Worm (Caenorhabditis elegans) whole organism, L2 larva: ENCODE results near the gene tag-51.

Experiments
- C34F6.9 ChIP-seq: fragments of 150-350 bp; optimal IDR thresholded peaks from 2 replicates; lab custom pipeline; 2014; ENCODE audit warnings: missing biosample characterization, missing genetic modification characterization
- ZK546.5 ChIP-seq: sonication (generic microtip); optimal IDR thresholded peaks from 2 replicates; lab custom pipeline; 2017; ENCODE audit warnings: missing biosample characterization, missing genetic modification characterization
- alr-1 ChIP-seq: fragments of 150-350 bp; optimal IDR thresholded peaks from 2 replicates; lab custom pipeline; 2014; ENCODE audit warnings: missing biosample characterization, missing genetic modification characterization
- aly-2 ChIP-seq: fragments of 150-350 bp; optimal IDR thresholded peaks from 2 replicates; lab custom pipeline; 2014; ENCODE audit warnings: missing biosample characterization, missing genetic modification characterization
- ama-1 ChIP-seq: fragments of 150-350 bp; optimal IDR thresholded peaks from 2 replicates; lab custom pipeline; 2018; ENCODE audit warnings: inconsistent platforms
- blmp-1 ChIP-seq: sonication (generic microtip); optimal IDR thresholded peaks from 2 replicates; lab custom pipeline; 2017; ENCODE audit warnings: missing genetic modification characterization, mild to moderate bottlenecking, missing compliant biosample characterization, antibody characterized with exemption, moderate library complexity; ENCODE audit not compliant: insufficient read depth
- ceh-82 ChIP-seq: fragments of 150-350 bp; optimal IDR thresholded peaks from 2 replicates; lab custom pipeline; 2014; ENCODE audit warnings: missing biosample characterization, missing genetic modification characterization
- dmd-4 ChIP-seq: sonication (generic microtip); optimal IDR thresholded peaks from 2 replicates; lab custom pipeline; 2017; ENCODE audit warnings: missing biosample characterization, missing genetic modification characterization
- egl-27 ChIP-seq: sonication (generic microtip); optimal IDR thresholded peaks from 3 replicates; lab custom pipeline; 2017; ENCODE audit warnings: missing biosample characterization, missing genetic modification reagents, missing genetic modification characterization
- elt-3 ChIP-seq: sonication (generic microtip); optimal IDR thresholded peaks from 2 replicates; lab custom pipeline; 2017; ENCODE audit warnings: missing biosample characterization, missing genetic modification characterization
- fos-1 ChIP-seq: fragments of 150-350 bp; optimal IDR thresholded peaks from 2 replicates; lab custom pipeline; 2014; ENCODE audit warnings: missing biosample characterization, missing genetic modification characterization
- lin-39 ChIP-seq: fragments of 150-350 bp; optimal IDR thresholded peaks from 2 replicates; lab custom pipeline; 2014; ENCODE audit warnings: missing biosample characterization, missing genetic modification reagents, missing genetic modification characterization
- lsy-2 ChIP-seq, 2 experiments: fragments of 150-350 bp in 1 of 2; sonication (generic microtip) in 1 of 2; optimal IDR thresholded peaks; 2 replicates each; lab custom pipeline; 2014 to 2017; ENCODE audit warnings: missing biosample characterization in 2 of 2, missing genetic modification characterization in 2 of 2
- mab-5 ChIP-seq: fragments of 150-350 bp; optimal IDR thresholded peaks from 2 replicates; lab custom pipeline; 2014; ENCODE audit warnings: missing biosample characterization, missing genetic modification characterization
- nhr-11 ChIP-seq: fragments of 150-350 bp; optimal IDR thresholded peaks from 2 replicates; lab custom pipeline; 2014; ENCODE audit warnings: missing biosample characterization, missing genetic modification characterization
- nhr-129 ChIP-seq: fragments of 150-350 bp; optimal IDR thresholded peaks from 2 replicates; lab custom pipeline; 2014; ENCODE audit warnings: missing biosample characterization, missing genetic modification characterization
- nhr-21 ChIP-seq: fragments of 150-350 bp; optimal IDR thresholded peaks from 2 replicates; lab custom pipeline; 2014; ENCODE audit warnings: missing biosample characterization, missing genetic modification characterization
- nhr-25 ChIP-seq: fragments of 150-350 bp; sonication (generic microtip); optimal IDR thresholded peaks from 3 replicates; lab custom pipeline; 2014; ENCODE audit warnings: missing biosample characterization, missing genetic modification characterization
- peb-1 ChIP-seq: fragments of 150-350 bp; optimal IDR thresholded peaks from 2 replicates; lab custom pipeline; 2014; ENCODE audit warnings: missing biosample characterization, missing genetic modification characterization
- sem-4 ChIP-seq: fragments of 150-350 bp; optimal IDR thresholded peaks from 2 replicates; lab custom pipeline; 2014; ENCODE audit warnings: missing biosample characterization, missing genetic modification reagents, missing genetic modification characterization
- skn-1 ChIP-seq: sonication (generic microtip); optimal IDR thresholded peaks from 2 replicates; lab custom pipeline; 2017; ENCODE audit warnings: missing biosample characterization, missing genetic modification characterization
- sma-3 ChIP-seq: sonication (generic microtip); optimal IDR thresholded peaks from 2 replicates; lab custom pipeline; 2016; ENCODE audit warnings: missing genetic modification reagents, missing genetic modification characterization, missing compliant biosample characterization
- sma-9 ChIP-seq, 2 experiments: fragments of 150-350 bp in 1 of 2; sonication (generic microtip) in 1 of 2; optimal IDR thresholded peaks; 2 replicates each; lab custom pipeline; 2014 to 2016; ENCODE audit warnings: missing genetic modification characterization in 2 of 2, mild to moderate bottlenecking in 1 of 2, missing biosample characterization in 1 of 2, missing compliant biosample characterization in 1 of 2, missing genetic modification reagents in 1 of 2, moderate library complexity in 1 of 2
- snpc-4 ChIP-seq: fragments of 150-350 bp; optimal IDR thresholded peaks from 2 replicates; lab custom pipeline; 2014; ENCODE audit warnings: missing biosample characterization, missing genetic modification characterization
- unc-55 ChIP-seq: fragments of 150-350 bp; sonication (generic microtip); optimal IDR thresholded peaks from 3 replicates; lab custom pipeline; 2014; ENCODE audit warnings: missing biosample characterization, missing genetic modification reagents, missing genetic modification characterization
- unc-62 ChIP-seq: fragments of 150-350 bp; optimal IDR thresholded peaks from 2 replicates; lab custom pipeline; 2014; ENCODE audit warnings: missing biosample characterization, missing genetic modification reagents, missing genetic modification characterization
- ztf-4 ChIP-seq: fragments of 150-350 bp; optimal IDR thresholded peaks from 2 replicates; lab custom pipeline; 2014; ENCODE audit warnings: missing biosample characterization, missing genetic modification characterization

The tag-51 gene

ce11 chrIII:853859-854359 is at the start of gene tag-51, which contains the start of gene rnp-5:
Gene tag-51, plus strand, starts transcription at chrIII:854221.
Gene rnp-5, minus strand, starts transcription at chrIII:853909.
- TF ChIP-seq elt-3 (tag; lab: Kevin White, UChicago): no peak
- peak; percentile 37 for TF ChIP-seq blmp-1 (tag; lab: Kevin White, UChicago)
- TF ChIP-seq lin-39 (tag; lab: Kevin White, UChicago): no peak
- TF ChIP-seq lsy-2 (tag; optimal IDR thresholded peaks at IDR 0.05; lab: Kevin White, UChicago): peak in 1 of 2 experiments; percentile 25
- TF ChIP-seq C34F6.9 (tag; lab: Kevin White, UChicago): peak; percentile 30
- TF ChIP-seq unc-55 (GFP tag; lab: Kevin White, UChicago): peak; percentile 41

- TF ChIP-seq snpc-4 (tag; lab: Kevin White, UChicago) (no peak), alr-1 (tag; lab: Kevin White, UChicago) (no peak), peb-1 (tag; lab: Kevin White, UChicago) (no peak), ztf-4 (tag; lab: Kevin White, UChicago) (no peak), sma-9 (GFP tag; optimal IDR thresholded peaks at IDR 0.05; lab: Kevin White, UChicago) (no peak), sma-9 (tag; optimal IDR thresholded peaks at IDR 0.05; lab: Kevin White, UChicago) (no peak), unc-55 (GFP tag; lab: Kevin White, UChicago) (no peak), dmd-4 (tag; lab: Kevin White, UChicago) (no peak), egl-27 (tag; lab: Kevin White, UChicago) (no peak)
Measured at ce11 chrIII:811544-811943, 42.5 kb upstream of the tag-51 start, which contains the start of gene daf-7. Gene daf-7, plus strand, starts transcription at chrIII:811844.

- TF ChIP-seq fos-1 (no peak), skn-1 (tag; lab: Kevin White, UChicago) (no peak), snpc-4 (tag; lab: Kevin White, UChicago) (no peak), blmp-1 (tag; lab: Kevin White, UChicago) (no peak), ama-1 (lab: Kevin White, UChicago) (no peak), nhr-21 (tag; lab: Kevin White, UChicago) (no peak), elt-3 (tag; lab: Kevin White, UChicago) (no peak), mab-5 (no peak), nhr-25 (tag; lab: Kevin White, UChicago) (no peak), ceh-82 (tag; lab: Kevin White, UChicago) (no peak), unc-62 (GFP tag; lab: Kevin White, UChicago) (no peak), unc-55 (GFP tag; lab: Kevin White, UChicago) (no peak), peb-1 (tag; lab: Kevin White, UChicago) (no peak), sma-9 (GFP tag; optimal IDR thresholded peaks at IDR 0.05; lab: Kevin White, UChicago) (no peak), sma-9 (tag; optimal IDR thresholded peaks at IDR 0.05; lab: Kevin White, UChicago) (no peak)
Measured at ce11 chrIII:815845-816244, 38.2 kb upstream of the tag-51 start, which contains the start of gene dac-1. Gene dac-1, plus strand, starts transcription at chrIII:816145.

ce11 chrIII:819313-819712 is 34.7 kb upstream of the tag-51 start:
- no peak for TF ChIP-seq unc-62 (GFP tag; lab: Kevin White, UChicago)
- no peak for TF ChIP-seq egl-27 (tag; lab: Kevin White, UChicago)
- no peak for TF ChIP-seq sem-4 (tag; lab: Kevin White, UChicago)
- TF ChIP-seq snpc-4 (tag; lab: Kevin White, UChicago): peak; percentile 69
- no peak for TF ChIP-seq aly-2 (tag; lab: Kevin White, UChicago)
- TF ChIP-seq sma-9 (GFP tag; optimal IDR thresholded peaks at IDR 0.05; lab: Kevin White, UChicago): no peak
- TF ChIP-seq sma-9 (tag; optimal IDR thresholded peaks at IDR 0.05; lab: Kevin White, UChicago): no peak
- TF ChIP-seq nhr-129 (tag; lab: Kevin White, UChicago): no peak
- TF ChIP-seq skn-1 (tag; lab: Kevin White, UChicago): no peak
- no peak for TF ChIP-seq sma-3 (GFP tag; lab: Kevin White, UChicago)

ce11 chrIII:822546-823272 is 31.3 kb upstream of the tag-51 start, which contains the start of gene clec-149:
Gene clec-149, plus strand, starts transcription at chrIII:823222.
- peak; percentile 13 for TF ChIP-seq sma-9 (GFP tag; optimal IDR thresholded peaks at IDR 0.05; lab: Kevin White, UChicago)
- TF ChIP-seq sma-9 (tag; optimal IDR thresholded peaks at IDR 0.05; lab: Kevin White, UChicago): no peak
- TF ChIP-seq lsy-2 (tag; optimal IDR thresholded peaks at IDR 0.05; lab: Kevin White, UChicago): peak in 1 of 2 experiments; percentile 25
- peak; percentile 33 for TF ChIP-seq mab-5
- TF ChIP-seq nhr-11: no peak
- peak; percentile 22 for TF ChIP-seq C34F6.9 (tag; lab: Kevin White, UChicago)
- no peak for TF ChIP-seq ZK546.5 (tag; lab: Kevin White, UChicago)
